Fruit fly (Drosophila melanogaster) whole organism, wandering third instar larva: Measurements from ENCODE around the gene CG9902.
A peak's percentile ranks its signal among the peaks of the same experiment; 100 is the strongest.

ENCODE experiments used
- CG32264 ChIP-seq: fragments of 200-800 bp; sonication (Bioruptor generic); optimal IDR thresholded peaks from 2 replicates; lab custom pipeline; 2016; ENCODE audit warnings: missing biosample characterization, missing genetic modification characterization
- CG9705 ChIP-seq: fragments of 200-800 bp; sonication (Bioruptor generic); optimal IDR thresholded peaks from 2 replicates; lab custom pipeline; 2018; ENCODE audit warnings: missing biosample characterization, mild to moderate bottlenecking, missing genetic modification characterization
- Dfd ChIP-seq: fragments of >200 bp; optimal IDR thresholded peaks from 2 replicates; lab custom pipeline; 2017; ENCODE audit warnings: missing biosample characterization, missing genetic modification characterization
- Dif ChIP-seq: fragments of 200-275, 200-300 bp; sonication (Bioruptor generic); optimal IDR thresholded peaks from 2 replicates; lab custom pipeline; 2018; ENCODE audit warnings: missing biosample characterization, missing genetic modification characterization; ENCODE audit not compliant: partially characterized antibody
- Hr78 ChIP-seq: fragments of >200 bp; optimal IDR thresholded peaks from 2 replicates; lab custom pipeline; 2017; ENCODE audit warnings: missing biosample characterization, missing genetic modification characterization
- Hr83 ChIP-seq: fragments of 200-300 bp; sonication (Bioruptor generic); optimal IDR thresholded peaks from 2 replicates; lab custom pipeline; 2016; ENCODE audit warnings: missing biosample characterization, mild to moderate bottlenecking, missing genetic modification characterization, moderate library complexity; ENCODE audit not compliant: poor library complexity, severe bottlenecking
- Jra ChIP-seq: sonication (Bioruptor generic); optimal IDR thresholded peaks from 2 replicates; lab custom pipeline; 2016; ENCODE audit warnings: missing biosample characterization, missing genetic modification characterization
- Mio ChIP-seq: sonication (Bioruptor generic); optimal IDR thresholded peaks from 2 replicates; lab custom pipeline; 2016; ENCODE audit warnings: missing biosample characterization, missing genetic modification characterization
- Myc ChIP-seq: fragments of >200 bp; optimal IDR thresholded peaks from 2 replicates; lab custom pipeline; 2017
- N ChIP-seq: fragments of >200 bp; optimal IDR thresholded peaks from 2 replicates; lab custom pipeline; 2018; ENCODE audit warnings: missing biosample characterization, missing external identifiers, missing genetic modification characterization
- Rel ChIP-seq, 2 experiments: fragments of 200-800 bp; sonication (Bioruptor generic) in 1 of 2; optimal IDR thresholded peaks; 2 replicates in 1 of 2; 3 replicates in 1 of 2; lab custom pipeline; 2016 to 2019; ENCODE audit warnings: mild to moderate bottlenecking in 2 of 2, missing biosample characterization in 2 of 2, missing genetic modification characterization in 2 of 2, moderate library complexity in 1 of 2
- Sp1 ChIP-seq: fragments of 200-800 bp; sonication (Bioruptor generic); optimal IDR thresholded peaks from 3 replicates; lab custom pipeline; 2019; ENCODE audit warnings: missing biosample characterization, mild to moderate bottlenecking, missing genetic modification characterization, moderate library complexity
- Vsx2 ChIP-seq: fragments of 200-300, 225-300 bp; sonication (Bioruptor generic); optimal IDR thresholded peaks from 2 replicates; lab custom pipeline; 2018; ENCODE audit warnings: missing biosample characterization, missing genetic modification characterization; ENCODE audit not compliant: partially characterized antibody
- br ChIP-seq: fragments of 200-800 bp; sonication (Bioruptor generic); optimal IDR thresholded peaks from 2 replicates; lab custom pipeline; 2016; ENCODE audit warnings: missing biosample characterization, missing genetic modification characterization
- brk ChIP-seq: fragments of 200-800 bp; sonication (Bioruptor generic); optimal IDR thresholded peaks from 2 replicates; lab custom pipeline; 2016; ENCODE audit warnings: missing biosample characterization, mild to moderate bottlenecking, missing genetic modification characterization
- dl ChIP-seq, 2 experiments: fragments of 175-275, 200-275 bp in 1 of 2; fragments of 200-275 bp in 1 of 2; sonication (Bioruptor generic); optimal IDR thresholded peaks; lab custom pipeline; 2018; ENCODE audit warnings: mild to moderate bottlenecking in 2 of 2, missing biosample characterization in 2 of 2, missing genetic modification characterization in 2 of 2, moderate library complexity in 2 of 2; ENCODE audit not compliant: partially characterized antibody in 2 of 2, insufficient read depth in 1 of 2
- dmrt93B ChIP-seq: fragments of 200-800 bp; sonication (Bioruptor generic); optimal IDR thresholded peaks from 2 replicates; lab custom pipeline; 2018; ENCODE audit warnings: missing biosample characterization, mild to moderate bottlenecking, missing genetic modification characterization
- dsf ChIP-seq: sonication (Bioruptor generic); optimal IDR thresholded peaks from 2 replicates; lab custom pipeline; 2016; ENCODE audit warnings: missing biosample characterization, missing genetic modification characterization, borderline replicate concordance
- foxo ChIP-seq, 2 experiments: fragments of 200-800 bp; sonication (Bioruptor generic); optimal IDR thresholded peaks; 2 replicates in 1 of 2; 3 replicates in 1 of 2; lab custom pipeline; 2016 to 2017; ENCODE audit warnings: missing biosample characterization in 2 of 2, missing genetic modification characterization in 2 of 2
- fru ChIP-seq: fragments of 200-800 bp; sonication (Bioruptor generic); optimal IDR thresholded peaks from 3 replicates; lab custom pipeline; 2016; ENCODE audit warnings: missing biosample characterization, mild to moderate bottlenecking, missing genetic modification characterization
- h ChIP-seq: fragments of 200-800 bp; sonication (Bioruptor generic); optimal IDR thresholded peaks from 3 replicates; lab custom pipeline; 2016; ENCODE audit warnings: missing biosample characterization, mild to moderate bottlenecking, missing genetic modification characterization
- jim ChIP-seq: fragments of 175-275, 200-325 bp; sonication (Bioruptor generic); optimal IDR thresholded peaks from 2 replicates; lab custom pipeline; 2016; ENCODE audit warnings: missing biosample characterization, mild to moderate bottlenecking, missing genetic modification characterization
- lola ChIP-seq: fragments of >200 bp; optimal IDR thresholded peaks from 2 replicates; lab custom pipeline; 2017; ENCODE audit warnings: missing biosample characterization, missing genetic modification characterization
- pan ChIP-seq: fragments of >200 bp; optimal IDR thresholded peaks from 2 replicates; lab custom pipeline; 2017
- rgr ChIP-seq: fragments of 200-800 bp; sonication (Bioruptor generic); optimal IDR thresholded peaks from 3 replicates; lab custom pipeline; 2016; ENCODE audit warnings: missing biosample characterization, mild to moderate bottlenecking, missing genetic modification characterization
- sv ChIP-seq: fragments of 200-800 bp; sonication (Bioruptor generic); optimal IDR thresholded peaks from 3 replicates; lab custom pipeline; 2016; ENCODE audit warnings: missing biosample characterization, missing genetic modification characterization
- tai ChIP-seq: sonication (Bioruptor generic); optimal IDR thresholded peaks from 2 replicates; lab custom pipeline; 2016; ENCODE audit warnings: missing biosample characterization, missing genetic modification characterization
- usp ChIP-seq: fragments of >200 bp; optimal IDR thresholded peaks from 2 replicates; lab custom pipeline; 2017; ENCODE audit warnings: missing biosample characterization, missing genetic modification characterization

Gene CG9902

DNA sequence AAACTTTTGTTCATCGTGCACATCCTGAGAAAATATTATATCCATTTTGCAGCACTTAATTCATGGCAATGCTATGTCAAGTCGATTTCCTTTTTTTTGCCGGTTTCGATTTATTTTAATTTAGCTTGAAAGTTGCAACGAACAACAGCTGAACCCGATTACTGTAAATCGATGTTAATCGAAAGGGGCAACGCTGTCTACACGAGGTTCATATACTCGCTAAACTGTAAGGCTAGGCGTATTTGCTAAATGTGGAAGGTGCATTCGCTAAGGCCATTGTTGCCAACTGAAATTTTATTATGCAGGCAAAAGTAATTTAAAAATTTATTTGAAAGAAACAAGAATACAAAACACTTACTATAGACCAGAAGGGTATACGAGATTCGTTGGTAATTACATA, at the start of gene CG9902:
Gene CG9902, minus strand, starts transcription at position 131 of the 400 bp plus-strand sequence.
- TF ChIP-seq jim (no peak), h (GFP tag; lab: Kevin White, UChicago) (no peak), Rel (GFP tag; optimal IDR thresholded peaks at IDR 0.05; lab: Kevin White, UChicago) (no peak), Rel (tag; optimal IDR thresholded peaks at IDR 0.05; lab: Kevin White, UChicago) (peak; percentile 9), CG32264 (GFP tag; lab: Kevin White, UChicago) (no peak), tai (GFP tag; lab: Kevin White, UChicago) (no peak), dsf (no peak), CG9705 (GFP tag; lab: Kevin White, UChicago) (no peak), Hr78 (GFP tag; lab: Kevin White, UChicago) (no peak), Myc (peak; percentile 45)

dm6 chrX:16596250-16596793, 49.0 kb upstream of the CG9902 start:
- TF ChIP-seq pan (lab: Kevin White, UChicago) = no peak
- no peak for TF ChIP-seq tai (GFP tag; lab: Kevin White, UChicago)
- no peak for TF ChIP-seq Hr83

DNA sequence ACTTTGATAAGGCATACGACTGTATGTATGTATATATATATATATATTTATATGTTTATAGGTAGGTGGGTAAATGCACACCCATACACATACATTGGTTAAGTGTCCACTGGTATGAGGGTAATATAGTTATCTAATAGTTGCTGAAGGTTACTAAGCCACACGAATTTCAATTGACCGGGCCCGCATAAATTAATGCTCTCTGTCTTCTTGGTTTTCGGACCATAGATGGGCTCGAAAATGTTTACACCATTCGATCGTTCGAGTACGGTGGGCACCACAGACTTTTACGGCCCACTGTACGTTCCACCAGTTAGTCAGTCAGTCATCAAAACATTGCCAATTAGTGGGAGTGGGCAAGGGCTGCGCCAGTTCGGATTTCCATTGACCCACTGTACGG, 48.1 kb upstream of the CG9902 start:
- TF ChIP-seq dmrt93B = no peak
- no peak for TF ChIP-seq Dif
- no peak for TF ChIP-seq h (GFP tag; lab: Kevin White, UChicago)
- no peak for TF ChIP-seq CG32264 (GFP tag; lab: Kevin White, UChicago)
- TF ChIP-seq rgr (GFP tag; lab: Kevin White, UChicago) = no peak
- no peak for TF ChIP-seq brk (GFP tag; lab: Kevin White, UChicago)
- TF ChIP-seq Mio (GFP tag; lab: Kevin White, UChicago) = no peak
- TF ChIP-seq lola (GFP tag; lab: Kevin White, UChicago) = no peak
- no peak for TF ChIP-seq foxo (GFP tag; optimal IDR thresholded peaks at IDR 0.05; lab: Kevin White, UChicago)

DNA sequence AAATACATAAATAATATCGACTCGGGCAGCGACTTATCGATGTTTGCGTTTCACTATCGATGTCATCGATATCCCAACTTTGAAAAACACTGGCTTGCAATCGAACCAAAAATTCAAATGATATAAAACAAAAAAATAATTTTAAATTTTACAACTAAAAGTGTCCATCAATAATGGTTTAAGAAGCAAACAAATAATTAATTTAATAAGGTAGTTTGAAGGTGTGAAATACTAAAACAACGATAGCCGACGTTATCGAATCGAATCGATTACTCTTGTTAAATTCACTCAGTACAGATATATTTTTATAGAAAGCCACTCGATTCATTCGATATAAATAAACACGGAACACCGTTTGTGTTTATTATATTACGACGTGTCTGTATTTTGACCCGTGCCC, 46.1 kb upstream of the CG9902 start, which contains the start of the genes SMC3 and Ubc7:
Gene SMC3, minus strand, starts transcription at position 22 of the 400 bp plus-strand sequence.
Gene Ubc7, plus strand, starts transcription at position 260 of the 400 bp plus-strand sequence.
- TF ChIP-seq Rel (GFP tag; optimal IDR thresholded peaks at IDR 0.05; lab: Kevin White, UChicago) = no peak
- TF ChIP-seq Rel (tag; optimal IDR thresholded peaks at IDR 0.05; lab: Kevin White, UChicago) = no peak
- TF ChIP-seq Vsx2 (GFP tag; lab: Kevin White, UChicago) = no peak
- no peak for TF ChIP-seq usp (GFP tag; lab: Kevin White, UChicago)
- no peak for TF ChIP-seq Hr78 (GFP tag; lab: Kevin White, UChicago)
- TF ChIP-seq CG9705 (GFP tag; lab: Kevin White, UChicago) = no peak
- no peak for TF ChIP-seq Hr83
- TF ChIP-seq sv (GFP tag; lab: Kevin White, UChicago) = no peak
- TF ChIP-seq pan (lab: Kevin White, UChicago) = no peak
- TF ChIP-seq foxo (GFP tag; optimal IDR thresholded peaks at IDR 0.05; lab: Kevin White, UChicago) = no peak
- TF ChIP-seq rgr (GFP tag; lab: Kevin White, UChicago) = no peak
- no peak for TF ChIP-seq fru (GFP tag; lab: Kevin White, UChicago)
- TF ChIP-seq brk (GFP tag; lab: Kevin White, UChicago) = no peak

DNA sequence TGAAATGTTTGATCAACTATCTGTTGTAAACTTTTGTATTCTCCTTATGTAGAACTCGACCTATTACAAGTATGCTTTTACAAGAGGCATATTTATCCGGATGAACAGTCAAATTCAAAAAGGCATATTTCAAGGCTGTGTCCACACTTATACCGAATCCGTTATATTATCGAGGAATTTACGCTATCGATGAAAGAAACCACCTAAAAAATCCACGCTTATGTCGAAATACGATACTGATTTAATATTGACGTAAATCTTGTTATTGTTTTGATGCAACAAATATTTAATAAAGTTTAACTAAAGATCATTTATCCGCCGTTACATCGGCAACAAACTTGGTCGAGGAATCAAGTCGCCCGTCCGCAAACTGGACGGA, 40.3 kb upstream of the CG9902 start, which contains the start of gene CG13014:
Gene CG13014, plus strand, starts transcription at position 206 of the 379 bp plus-strand sequence.
- no peak for TF ChIP-seq Dfd
- no peak for TF ChIP-seq Sp1 (GFP tag; lab: Kevin White, UChicago)
- TF ChIP-seq jim = no peak
- no peak for TF ChIP-seq dsf
- no peak for TF ChIP-seq rgr (GFP tag; lab: Kevin White, UChicago)
- no peak for TF ChIP-seq br
- no peak for TF ChIP-seq pan (lab: Kevin White, UChicago)
- TF ChIP-seq CG9705 (GFP tag; lab: Kevin White, UChicago) = no peak
- no peak for TF ChIP-seq Jra (GFP tag; lab: Kevin White, UChicago)
- no peak for TF ChIP-seq dmrt93B
- TF ChIP-seq dl (GFP tag; optimal IDR thresholded peaks at IDR 0.05; lab: Kevin White, UChicago; ENCODE audit: insufficient read depth in 1 of 2, partially characterized antibody in 2 of 2) = no peak
- TF ChIP-seq N (GFP tag; lab: Kevin White, UChicago) = no peak
- TF ChIP-seq CG32264 (GFP tag; lab: Kevin White, UChicago) = no peak
